Fruit fly (Drosophila melanogaster) S2 (cell line): Measurements from ENCODE around the gene CBP.

Experiments
- CG8478 ChIP-seq: fragments of >200 bp; optimal IDR thresholded peaks from 2 replicates; lab custom pipeline; 2018
- CTCF ChIP-seq, 2 experiments: fragments of >200 bp; optimal IDR thresholded peaks; 2 replicates each; lab custom pipeline; 2018

DNA sequence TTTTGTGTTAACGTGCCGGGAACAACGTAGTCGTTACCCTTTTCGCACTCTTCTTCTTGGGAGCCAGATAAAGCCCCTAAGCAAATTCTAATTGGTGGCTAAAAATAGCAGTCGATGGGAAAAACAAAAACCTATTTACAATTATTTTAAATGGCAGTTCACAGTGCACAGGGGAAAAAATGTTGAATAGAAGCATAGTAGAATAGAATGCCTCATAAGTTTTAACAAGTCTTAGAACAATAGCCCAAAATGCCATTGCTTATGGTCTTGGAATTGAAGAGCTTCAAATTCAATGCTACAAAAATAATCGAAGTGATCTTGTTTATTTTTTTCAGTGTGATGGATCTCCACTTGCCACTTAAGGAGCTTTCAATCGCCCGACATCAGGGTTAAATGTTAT, 4.7 kb upstream of the CBP start:
- no peak for TF ChIP-seq CG8478 (lab: Kevin White, UChicago)
- no peak for TF ChIP-seq CTCF (optimal IDR thresholded peaks at IDR 0.05; lab: Kevin White, UChicago)
